Fruit fly (Drosophila melanogaster) whole organism, adult: ENCODE results near the gene CG42397.

ENCODE experiments used
- Mnt ChIP-seq: fragments of 200-800 bp; sonication (Bioruptor generic); optimal IDR thresholded peaks from 2 replicates; lab custom pipeline; 2016; ENCODE audit warnings: missing biosample characterization, mild to moderate bottlenecking, missing genetic modification characterization
- kay ChIP-seq: fragments of 200-800 bp; sonication (Bioruptor generic); peaks from one replicate; lab custom pipeline; 2016; ENCODE audit warnings: missing biosample characterization, missing genetic modification characterization, borderline replicate concordance

DNA sequence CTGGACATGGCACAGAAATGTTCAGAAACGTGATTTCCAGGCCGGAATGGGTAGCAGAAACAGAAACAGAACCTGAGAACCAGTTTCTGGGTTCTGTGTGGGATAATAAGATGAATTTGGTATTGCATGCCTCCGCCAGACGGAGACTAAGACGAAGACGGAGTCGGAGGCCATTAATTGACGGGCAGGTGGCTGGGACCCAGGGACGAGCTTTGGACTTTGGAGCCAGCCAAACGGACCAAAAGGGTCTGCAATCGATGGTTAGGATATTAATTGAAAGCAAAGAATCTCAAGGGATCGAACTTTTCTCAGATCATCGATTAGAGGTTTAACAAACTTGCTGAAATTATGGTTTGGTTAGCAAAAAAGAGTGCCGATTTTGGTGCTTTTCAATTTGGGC is 40.7 kb upstream of the CG42397 start:
- TF ChIP-seq kay (no peak), Mnt (no peak)
